Worm (Caenorhabditis elegans) whole organism, L4 larva: ENCODE data around the gene nlp-29.

Experiments
- T20F7.1 ChIP-seq: fragments of 200-800 bp; sonication (Bioruptor generic); optimal IDR thresholded peaks from 2 replicates; lab custom pipeline; 2018; ENCODE audit warnings: mild to moderate bottlenecking, missing genetic modification characterization, missing compliant biosample characterization
- Y5F2A.4 ChIP-seq: fragments of 200-800 bp; sonication (Bioruptor generic); optimal IDR thresholded peaks from 2 replicates; lab custom pipeline; 2018; ENCODE audit warnings: mild to moderate bottlenecking, missing genetic modification characterization, missing compliant biosample characterization
- Y75B8A.6 ChIP-seq: fragments of 200-800 bp; sonication (Bioruptor generic); IDR thresholded peaks from 2 replicates; pipeline ENCODE4 v1.3.6; 2022; ENCODE audit warnings: missing genetic modification reagents, missing genetic modification characterization, missing compliant biosample characterization
- ZK337.2 ChIP-seq: fragments of 200-800 bp; sonication (Bioruptor generic); IDR thresholded peaks from 2 replicates; pipeline ENCODE4 v1.3.6; 2022; ENCODE audit warnings: missing genetic modification reagents, missing genetic modification characterization, missing compliant biosample characterization
- aha-1 ChIP-seq: fragments of 150-350 bp; peaks from one replicate; lab custom pipeline; 2014; ENCODE audit warnings: missing biosample characterization, missing genetic modification characterization
- arid-1 ChIP-seq: fragments of 200-800 bp; sonication (Bioruptor generic); conservative IDR thresholded peaks from 2 replicates; pipeline ENCODE4 v1.3.6; 2022; ENCODE audit warnings: missing genetic modification reagents, missing genetic modification characterization, missing compliant biosample characterization
- attf-4 ChIP-seq: sonication (generic microtip); optimal IDR thresholded peaks from 3 replicates; lab custom pipeline; 2017; ENCODE audit warnings: missing biosample characterization, missing genetic modification characterization
- ceh-20 ChIP-seq: fragments of 200-800 bp; sonication (Bioruptor generic); IDR thresholded peaks from 2 replicates; pipeline ENCODE4 v1.3.6; 2022; ENCODE audit warnings: missing genetic modification reagents, missing genetic modification characterization, missing compliant biosample characterization
- ceh-82 ChIP-seq: sonication (generic microtip); optimal IDR thresholded peaks from 2 replicates; lab custom pipeline; 2017; ENCODE audit warnings: missing biosample characterization, missing genetic modification characterization
- ces-1 ChIP-seq: fragments of 150-350 bp; sonication (generic microtip); optimal IDR thresholded peaks from 4 replicates; lab custom pipeline; 2014; ENCODE audit warnings: missing biosample characterization, missing genetic modification reagents, missing genetic modification characterization
- cey-2 ChIP-seq: sonication (generic microtip); optimal IDR thresholded peaks from 3 replicates; lab custom pipeline; 2017; ENCODE audit warnings: missing genetic modification characterization, mild to moderate bottlenecking, missing compliant biosample characterization, antibody characterized with exemption, borderline replicate concordance; ENCODE audit not compliant: insufficient read depth
- dmd-6 ChIP-seq: fragments of 200-800 bp; sonication (Bioruptor generic); IDR thresholded peaks from 2 replicates; pipeline ENCODE4 v1.3.6; 2022; ENCODE audit warnings: missing genetic modification reagents, missing genetic modification characterization, missing compliant biosample characterization
- dmd-9 ChIP-seq: fragments of 200-800 bp; sonication (Bioruptor generic); IDR thresholded peaks from 2 replicates; pipeline ENCODE4 v1.3.6; 2022; ENCODE audit warnings: missing genetic modification reagents, missing genetic modification characterization, missing compliant biosample characterization
- egl-43 ChIP-seq: fragments of 200-800 bp; sonication (Bioruptor generic); IDR thresholded peaks from 2 replicates; pipeline ENCODE4 v1.3.6; 2022; ENCODE audit warnings: missing genetic modification reagents, missing genetic modification characterization, missing compliant biosample characterization
- hlh-11 ChIP-seq: fragments of 200-800 bp; sonication (Bioruptor generic); optimal IDR thresholded peaks from 2 replicates; lab custom pipeline; 2018; ENCODE audit warnings: mild to moderate bottlenecking, missing genetic modification characterization, missing compliant biosample characterization
- hlh-30 ChIP-seq: sonication (generic microtip); optimal IDR thresholded peaks from 2 replicates; lab custom pipeline; 2017; ENCODE audit warnings: antibody characterized with exemption, mild to moderate bottlenecking, missing genetic modification characterization, missing compliant biosample characterization; ENCODE audit not compliant: insufficient read depth
- mdl-1 ChIP-seq, 2 experiments: fragments of 150-350 bp in 1 of 2; sonication (generic microtip) in 1 of 2; optimal IDR thresholded peaks; 2 replicates each; lab custom pipeline; 2014 to 2017; ENCODE audit warnings: missing biosample characterization in 2 of 2, missing genetic modification characterization in 2 of 2
- mep-1 ChIP-seq: fragments of 150-350 bp; sonication (generic microtip); optimal IDR thresholded peaks from 3 replicates; lab custom pipeline; 2014; ENCODE audit warnings: missing biosample characterization, missing genetic modification characterization
- mxl-2 ChIP-seq: fragments of 200-800 bp; sonication (Bioruptor generic); conservative IDR thresholded peaks from 2 replicates; pipeline ENCODE4 v1.3.6; 2022; ENCODE audit warnings: missing genetic modification reagents, missing genetic modification characterization, missing compliant biosample characterization
- mxl-3 ChIP-seq: fragments of 200-800 bp; sonication (Bioruptor generic); optimal IDR thresholded peaks from 2 replicates; lab custom pipeline; 2018; ENCODE audit warnings: mild to moderate bottlenecking, missing genetic modification characterization, missing compliant biosample characterization
- nhr-10 ChIP-seq: fragments of 150-350 bp; optimal IDR thresholded peaks from 2 replicates; lab custom pipeline; 2014; ENCODE audit warnings: missing biosample characterization, missing genetic modification characterization
- nhr-102 ChIP-seq: sonication (generic microtip); optimal IDR thresholded peaks from 2 replicates; lab custom pipeline; 2016; ENCODE audit warnings: mild to moderate bottlenecking, missing genetic modification characterization, moderate library complexity, missing compliant biosample characterization
- nhr-11 ChIP-seq: fragments of 150-350 bp; optimal IDR thresholded peaks from 2 replicates; lab custom pipeline; 2014; ENCODE audit warnings: missing biosample characterization, missing genetic modification characterization
- nhr-25 ChIP-seq: sonication (generic microtip); optimal IDR thresholded peaks from 2 replicates; lab custom pipeline; 2017; ENCODE audit warnings: missing genetic modification characterization, mild to moderate bottlenecking, missing compliant biosample characterization, antibody characterized with exemption, moderate library complexity, borderline replicate concordance; ENCODE audit not compliant: insufficient read depth
- nhr-28 ChIP-seq: fragments of 150-350 bp; optimal IDR thresholded peaks from 2 replicates; lab custom pipeline; 2014; ENCODE audit warnings: missing biosample characterization, missing genetic modification characterization
- nhr-6 ChIP-seq: fragments of 150-350 bp; optimal IDR thresholded peaks from 2 replicates; lab custom pipeline; 2014; ENCODE audit warnings: missing biosample characterization, missing genetic modification characterization
- nhr-76 ChIP-seq: fragments of 150-350 bp; optimal IDR thresholded peaks from 2 replicates; lab custom pipeline; 2014; ENCODE audit warnings: missing biosample characterization, missing genetic modification characterization
- nhr-77 ChIP-seq: fragments of 150-350 bp; optimal IDR thresholded peaks from 2 replicates; lab custom pipeline; 2014; ENCODE audit warnings: missing biosample characterization, missing genetic modification characterization
- spr-1 ChIP-seq: sonication (generic microtip); optimal IDR thresholded peaks from 2 replicates; lab custom pipeline; 2016; ENCODE audit warnings: mild to moderate bottlenecking, missing genetic modification characterization, missing compliant biosample characterization
- tra-1 ChIP-seq: fragments of 200-800 bp; sonication (Bioruptor generic); IDR thresholded peaks from 2 replicates; pipeline ENCODE4 v1.3.6; 2022; ENCODE audit warnings: missing genetic modification reagents, missing genetic modification characterization, missing compliant biosample characterization
- unc-130 ChIP-seq: sonication (generic microtip); optimal IDR thresholded peaks from 2 replicates; lab custom pipeline; 2016; ENCODE audit warnings: missing genetic modification reagents, missing genetic modification characterization, missing compliant biosample characterization
- unc-62 ChIP-seq, 3 experiments: fragments of 150-350 bp in 1 of 3; sonication (generic microtip); optimal IDR thresholded peaks in 2 of 3; peaks in 1 of 3; 1 replicate in 1 of 3; 2 replicates in 2 of 3; lab custom pipeline; 2014 to 2017; ENCODE audit warnings: missing biosample characterization in 3 of 3, missing genetic modification characterization in 3 of 3, missing genetic modification reagents in 3 of 3, missing genotype in 1 of 3
- vab-7 ChIP-seq: fragments of 200-800 bp; sonication (Bioruptor generic); IDR thresholded peaks from 2 replicates; pipeline ENCODE4 v1.3.6; 2022; ENCODE audit warnings: missing genetic modification reagents, missing genetic modification characterization, missing compliant biosample characterization
- zag-1 ChIP-seq: fragments of 150-350 bp; optimal IDR thresholded peaks from 2 replicates; lab custom pipeline; 2014; ENCODE audit warnings: missing biosample characterization, missing genetic modification characterization
- zfp-2 ChIP-seq: sonication (generic microtip); optimal IDR thresholded peaks from 2 replicates; lab custom pipeline; 2016; ENCODE audit warnings: mild to moderate bottlenecking, missing genetic modification characterization, missing compliant biosample characterization
- zip-11 ChIP-seq: fragments of 200-800 bp; sonication (Bioruptor generic); IDR thresholded peaks from 2 replicates; pipeline ENCODE4 v1.3.6; 2022; ENCODE audit warnings: missing genetic modification characterization, missing compliant biosample characterization
- ztf-11 ChIP-seq: fragments of 150-350 bp; optimal IDR thresholded peaks from 2 replicates; lab custom pipeline; 2014; ENCODE audit warnings: missing biosample characterization, missing genetic modification characterization

nlp-29 gene

DNA sequence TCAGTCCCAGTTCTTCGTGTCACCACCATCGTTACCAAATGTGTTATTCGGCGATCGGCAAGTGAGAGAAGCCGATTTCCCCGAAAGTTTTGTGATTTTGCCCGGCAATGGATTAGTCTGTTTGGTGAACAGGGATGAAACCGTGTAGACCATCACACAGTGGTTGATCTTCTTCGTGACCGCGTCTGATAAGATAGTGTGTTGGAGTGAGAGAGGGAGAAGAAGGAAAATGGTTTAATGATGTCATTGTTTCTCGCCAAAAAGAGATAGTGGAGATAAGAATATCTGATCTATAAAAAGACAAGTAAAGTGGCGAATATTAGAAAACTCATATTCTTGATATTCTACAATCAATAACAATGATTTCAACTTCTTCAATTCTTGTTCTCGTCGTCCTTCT lies 4.4 kb upstream of the nlp-29 start, which contains the start of gene nlp-31:
Gene nlp-31 (plus strand): TSS at position 237 of the 400 bp plus-strand sequence.
- TF ChIP-seq attf-4 (tag; lab: Kevin White, UChicago) (no peak), nhr-28 (tag; lab: Kevin White, UChicago) (peak; percentile 74), nhr-6 (no peak), nhr-11 (tag; lab: Kevin White, UChicago) (peak; percentile 15), ztf-11 (tag; lab: Kevin White, UChicago) (no peak), mep-1 (tag; lab: Kevin White, UChicago) (no peak), mxl-2 (GFP tag; lab: Robert Waterston, UW) (no peak), ces-1 (no peak), mxl-3 (GFP tag; lab: Kevin White, UChicago) (peak; percentile 68), cey-2 (tag; lab: Kevin White, UChicago) (no peak), aha-1 (tag; lab: Kevin White, UChicago) (no peak), nhr-77 (tag; lab: Kevin White, UChicago) (no peak), nhr-102 (tag; lab: Kevin White, UChicago) (peak; percentile 29), nhr-10 (tag; lab: Kevin White, UChicago) (peak; percentile 71), vab-7 (GFP tag; lab: Robert Waterston, UW) (no peak), dmd-6 (0 out of 2 replicates have a peak, but pooled peaks have one; percentile 17), nhr-76 (tag; lab: Kevin White, UChicago) (no peak), unc-62 (GFP tag; optimal IDR thresholded peaks at IDR 0.05 in 1 of 2; lab: Kevin White, UChicago) (peak in 1 of 2 experiments; percentile 63), unc-62 (tag; optimal IDR thresholded peaks at IDR 0.05; lab: Kevin White, UChicago) (no peak), zag-1 (no peak), tra-1 (no peak), unc-130 (no peak), mdl-1 (tag; optimal IDR thresholded peaks at IDR 0.05; lab: Kevin White, UChicago) (peak in 1 of 2 experiments; percentile 75), ceh-82 (tag; lab: Kevin White, UChicago) (no peak), nhr-25 (tag; lab: Kevin White, UChicago) (peak; percentile 74), hlh-11 (tag; lab: Kevin White, UChicago) (peak; percentile 79), zfp-2 (tag; lab: Kevin White, UChicago) (no peak), Y75B8A.6 (GFP tag; lab: Robert Waterston, UW) (no peak), spr-1 (tag; lab: Kevin White, UChicago) (no peak), zip-11 (no peak), Y5F2A.4 (no peak), hlh-30 (tag; lab: Kevin White, UChicago) (peak; percentile 30), T20F7.1 (GFP tag; lab: Kevin White, UChicago) (no peak), arid-1 (GFP tag; lab: Robert Waterston, UW) (no peak), ZK337.2 (GFP tag; lab: Robert Waterston, UW) (no peak), dmd-9 (no peak), ceh-20 (GFP tag; lab: Robert Waterston, UW) (0 out of 2 replicates have a peak, but pooled peaks have one; percentile 14)

DNA sequence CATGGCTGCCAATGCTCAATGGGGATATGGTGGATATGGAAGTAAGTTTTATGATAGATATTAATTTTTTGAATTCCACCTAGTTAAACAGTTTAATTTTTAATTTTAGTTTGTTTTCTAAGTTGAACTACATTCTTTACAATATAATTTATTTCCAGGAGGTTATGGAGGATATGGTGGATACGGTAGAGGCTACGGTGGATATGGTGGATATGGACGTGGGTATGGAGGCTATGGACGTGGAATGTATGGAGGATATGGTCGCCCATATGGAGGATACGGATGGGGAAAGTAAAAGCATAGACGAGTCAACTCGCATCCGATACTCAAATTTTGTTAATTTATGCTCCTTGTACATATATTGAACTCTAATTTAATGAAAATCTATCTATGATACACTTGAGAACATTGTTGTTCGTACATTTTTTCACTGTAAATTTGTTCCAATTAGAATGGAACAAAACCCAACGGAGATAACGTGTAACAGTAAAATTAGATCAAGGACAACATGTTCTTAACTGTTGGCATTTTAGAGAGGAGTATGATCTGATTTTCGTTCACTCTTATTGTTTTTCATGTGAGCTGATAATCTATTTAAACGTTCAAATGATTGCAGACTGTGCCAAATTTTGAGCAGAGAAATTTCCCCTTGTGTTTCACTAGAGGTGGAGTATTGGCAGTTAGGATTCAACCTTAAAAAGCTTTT lies 3.8 kb upstream of the nlp-29 start:
- TF ChIP-seq egl-43 (no peak), unc-62 (GFP tag; optimal IDR thresholded peaks at IDR 0.05 in 1 of 2; lab: Kevin White, UChicago) (peak in 1 of 2 experiments; percentile 84), unc-62 (tag; optimal IDR thresholded peaks at IDR 0.05; lab: Kevin White, UChicago) (no peak), aha-1 (tag; lab: Kevin White, UChicago) (peak; percentile 98), dmd-9 (no peak)
